Worm (Caenorhabditis elegans) whole organism, L4/young adult: ENCODE measurements around the gene ndx-9.

ENCODE experiments used
- dao-5 ChIP-seq: sonication (generic microtip); optimal IDR thresholded peaks from 2 replicates; lab custom pipeline; 2016; ENCODE audit warnings: missing genotype, missing genetic modification characterization, moderate library complexity, missing compliant biosample characterization
- him-1 ChIP-seq: sonication (generic microtip); optimal IDR thresholded peaks from 2 replicates; lab custom pipeline; 2016; ENCODE audit warnings: missing genotype, missing genetic modification reagents, missing genetic modification characterization, missing compliant biosample characterization

- TF ChIP-seq him-1 (tag; lab: Kevin White, UChicago) (no peak), dao-5 (tag; lab: Kevin White, UChicago) (no peak)
Measured at ce11 chrIV:10970767-10971166, 41.1 kb downstream of the ndx-9 start.
